Worm (Caenorhabditis elegans) whole organism, L2 larva: ENCODE results near the gene srt-59.

Experiments
- ceh-16 ChIP-seq: fragments of 150-350 bp; optimal IDR thresholded peaks from 2 replicates; lab custom pipeline; 2014; ENCODE audit warnings: missing biosample characterization, missing genetic modification characterization
- egl-27 ChIP-seq: sonication (generic microtip); optimal IDR thresholded peaks from 3 replicates; lab custom pipeline; 2017; ENCODE audit warnings: missing biosample characterization, missing genetic modification reagents, missing genetic modification characterization
- fos-1 ChIP-seq: fragments of 150-350 bp; optimal IDR thresholded peaks from 2 replicates; lab custom pipeline; 2014; ENCODE audit warnings: missing biosample characterization, missing genetic modification characterization
- lin-13 ChIP-seq: fragments of 150-350 bp; optimal IDR thresholded peaks from 2 replicates; lab custom pipeline; 2014; ENCODE audit warnings: missing biosample characterization, missing genetic modification reagents, missing genetic modification characterization
- lsy-2 ChIP-seq, 2 experiments: fragments of 150-350 bp in 1 of 2; sonication (generic microtip) in 1 of 2; optimal IDR thresholded peaks; 2 replicates each; lab custom pipeline; 2014 to 2017; ENCODE audit warnings: missing biosample characterization in 2 of 2, missing genetic modification characterization in 2 of 2
- mdl-1 ChIP-seq, 2 experiments: fragments of 150-350 bp in 1 of 2; sonication (generic microtip) in 1 of 2; optimal IDR thresholded peaks; 2 replicates each; lab custom pipeline; 2017; ENCODE audit warnings: missing biosample characterization in 2 of 2, missing genetic modification characterization in 2 of 2
- nhr-23 ChIP-seq: fragments of 150-350 bp; optimal IDR thresholded peaks from 2 replicates; lab custom pipeline; 2014; ENCODE audit warnings: missing biosample characterization, missing genetic modification reagents, missing genetic modification characterization
- skn-1 ChIP-seq: sonication (generic microtip); optimal IDR thresholded peaks from 2 replicates; lab custom pipeline; 2017; ENCODE audit warnings: missing biosample characterization, missing genetic modification characterization
- zag-1 ChIP-seq: fragments of 150-350 bp; optimal IDR thresholded peaks from 2 replicates; lab custom pipeline; 2014; ENCODE audit warnings: missing biosample characterization, missing genetic modification characterization

ce11 chrIV:554005-554404 is 47.5 kb downstream of the srt-59 start:
- TF ChIP-seq lsy-2 (tag; optimal IDR thresholded peaks at IDR 0.05; lab: Kevin White, UChicago) (no peak), ceh-16 (tag; lab: Kevin White, UChicago) (no peak), lin-13 (no peak), egl-27 (tag; lab: Kevin White, UChicago) (no peak), nhr-23 (tag; lab: Kevin White, UChicago) (no peak), zag-1 (tag; lab: Kevin White, UChicago) (no peak), skn-1 (no peak), fos-1 (tag; lab: Kevin White, UChicago) (no peak), mdl-1 (tag; optimal IDR thresholded peaks at IDR 0.05; lab: Kevin White, UChicago) (no peak)
